Worm (Caenorhabditis elegans): ENCODE results near the gene K06A9.2.

Gene K06A9.2

ce11 chrX:1489574-1489973 is 46.6 kb upstream of the K06A9.2 start:
- TF ChIP-seq ekl-4 (GFP tag; IDR thresholded peaks at IDR 0.05), result 0 out of 2 replicates have a peak, but pooled peaks have one; percentile 70
- no peak for TF ChIP-seq nhr-80 (tag; optimal IDR thresholded peaks at IDR 0.05)
- 0 out of 2 replicates have a peak, but pooled peaks have one; percentile 24 for TF ChIP-seq ceh-58 (GFP tag; IDR thresholded peaks at IDR 0.05)
- TF ChIP-seq lin-40 (tag; optimal IDR thresholded peaks at IDR 0.05), result no peak
- TF ChIP-seq nfyb-1 (GFP tag; IDR thresholded peaks at IDR 0.05), result no peak
- TF ChIP-seq repo-1 (tag; optimal IDR thresholded peaks at IDR 0.05), result peak; percentile 52
- TF ChIP-seq F49E8.2 (tag; optimal IDR thresholded peaks at IDR 0.05; ENCODE audit: insufficient read depth), result no peak

ce11 chrX:1491036-1491435 is 45.1 kb upstream of the K06A9.2 start:
- no peak for TF ChIP-seq sdz-38 (tag; optimal IDR thresholded peaks at IDR 0.05)
- no peak for TF ChIP-seq lir-1 (GFP tag; conservative IDR thresholded peaks at IDR 0.05)
- no peak for TF ChIP-seq Y67H2A.10 (GFP tag; conservative IDR thresholded peaks at IDR 0.05)
- no peak for TF ChIP-seq fkh-3 (tag; optimal IDR thresholded peaks at IDR 0.05)
- TF ChIP-seq ztf-22 (GFP tag; optimal IDR thresholded peaks at IDR 0.05), result no peak
- TF ChIP-seq pbrm-1 (GFP tag; IDR thresholded peaks at IDR 0.05), result no peak
- TF ChIP-seq rpc-1 (optimal IDR thresholded peaks at IDR 0.05), result peak; percentile 38
- peak; percentile 75 for TF ChIP-seq rpc-1 (tag; optimal IDR thresholded peaks at IDR 0.05)
- no peak for TF ChIP-seq tlf-1 (GFP tag; optimal IDR thresholded peaks at IDR 0.05)
- peak; percentile 83 for TF ChIP-seq tbp1 (GFP tag; optimal IDR thresholded peaks at IDR 0.05)
- peak; percentile 15 for TF ChIP-seq die-1 (tag; optimal IDR thresholded peaks at IDR 0.05)
- TF ChIP-seq ztf-25 (GFP tag; IDR thresholded peaks at IDR 0.05), result no peak
- peak; percentile 53 for TF ChIP-seq B0261.1 (tag; optimal IDR thresholded peaks at IDR 0.05)
- no peak for TF ChIP-seq gei-17 (GFP tag; optimal IDR thresholded peaks at IDR 0.05)
- no peak for TF ChIP-seq ztf-28 (GFP tag; IDR thresholded peaks at IDR 0.05)
- TF ChIP-seq atf-7 (tag; optimal IDR thresholded peaks at IDR 0.05), result no peak
- no peak for TF ChIP-seq tbx-9 (tag; optimal IDR thresholded peaks at IDR 0.05; ENCODE audit: borderline replicate concordance)
- TF ChIP-seq cebp-2 (GFP tag; IDR thresholded peaks at IDR 0.05), result no peak
- peak; percentile 45; the same call in 1 of the 2 replicates for TF ChIP-seq lin-26 (GFP tag; IDR thresholded peaks at IDR 0.05)
- no peak for TF ChIP-seq madf-3 (GFP tag; IDR thresholded peaks at IDR 0.05)
- TF ChIP-seq zfh-2 (GFP tag; conservative IDR thresholded peaks at IDR 0.05), result no peak

ce11 chrX:1492174-1492573 is 44.0 kb upstream of the K06A9.2 start:
- TF ChIP-seq dox-1 (GFP tag; IDR thresholded peaks at IDR 0.05) (peak; percentile 36; the same call in 1 of the 2 replicates), ztf-26 (tag; optimal IDR thresholded peaks at IDR 0.05) (peak; percentile 48), aptf-2 (GFP tag; conservative IDR thresholded peaks at IDR 0.05) (no peak), madf-10 (tag; optimal IDR thresholded peaks at IDR 0.05) (no peak), Y67H2A.10 (GFP tag; conservative IDR thresholded peaks at IDR 0.05) (no peak), lin-40 (tag; optimal IDR thresholded peaks at IDR 0.05) (peak; percentile 56), cebp-1 (GFP tag; IDR thresholded peaks at IDR 0.05) (no peak), cebp-1 (tag; optimal IDR thresholded peaks at IDR 0.05) (peak; percentile 31), zfh-2 (GFP tag; conservative IDR thresholded peaks at IDR 0.05) (no peak), Y56A3A.18 (GFP tag; IDR thresholded peaks at IDR 0.05) (0 out of 2 replicates have a peak, but pooled peaks have one; percentile 32), gei-17 (GFP tag; optimal IDR thresholded peaks at IDR 0.05) (peak; percentile 86), lin-35 (GFP tag; optimal IDR thresholded peaks at IDR 0.05) (peak in 1 of 3 experiments; percentile 21)

- no peak for TF ChIP-seq ccch-3 (GFP tag; optimal IDR thresholded peaks at IDR 0.05)
- TF ChIP-seq mel-28 (tag; optimal IDR thresholded peaks at IDR 0.05; ENCODE audit: borderline replicate concordance), result no peak
- no peak for TF ChIP-seq Y53F4B.3 (GFP tag; IDR thresholded peaks at IDR 0.05)
Measured at ce11 chrX:1494256-1494655, 41.9 kb upstream of the K06A9.2 start, which contains the start of gene F09E10.5. Gene F09E10.5, minus strand, starts transcription at chrX:1494356.

Measured in whole organism, young adult.